Worm (Caenorhabditis elegans): Measurements from ENCODE around the gene rsu-1.

DNA sequence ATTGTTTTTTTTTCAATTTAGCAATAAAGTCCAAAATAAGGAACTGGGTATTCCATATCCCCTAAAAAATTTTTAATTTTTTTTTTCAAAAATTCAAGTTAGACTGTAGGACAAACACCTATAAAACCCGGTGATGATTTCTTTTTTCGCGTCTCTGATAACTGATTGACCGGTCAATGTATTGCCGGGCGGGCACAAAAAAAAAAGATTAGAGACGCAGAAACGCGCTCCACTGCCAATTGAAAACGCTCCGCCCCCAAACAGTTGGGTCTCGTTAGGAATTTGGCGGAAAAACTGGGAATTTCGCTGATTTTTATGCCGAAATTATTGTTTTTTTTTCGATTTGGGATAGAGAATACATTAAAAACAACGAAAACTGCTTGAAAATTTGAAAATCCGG is 3.4 kb upstream of the rsu-1 start:
- no peak for TF ChIP-seq hlh-8 (tag; optimal IDR thresholded peaks at IDR 0.05)
- no peak for TF ChIP-seq fkh-10 (GFP tag; optimal IDR thresholded peaks at IDR 0.05)

Data from whole organism, late embryonic.